Worm (Caenorhabditis elegans): ENCODE results near the gene ZK675.4.
A peak's percentile ranks its signal among the peaks of the same experiment; 100 is the strongest.

Gene ZK675.4

DNA sequence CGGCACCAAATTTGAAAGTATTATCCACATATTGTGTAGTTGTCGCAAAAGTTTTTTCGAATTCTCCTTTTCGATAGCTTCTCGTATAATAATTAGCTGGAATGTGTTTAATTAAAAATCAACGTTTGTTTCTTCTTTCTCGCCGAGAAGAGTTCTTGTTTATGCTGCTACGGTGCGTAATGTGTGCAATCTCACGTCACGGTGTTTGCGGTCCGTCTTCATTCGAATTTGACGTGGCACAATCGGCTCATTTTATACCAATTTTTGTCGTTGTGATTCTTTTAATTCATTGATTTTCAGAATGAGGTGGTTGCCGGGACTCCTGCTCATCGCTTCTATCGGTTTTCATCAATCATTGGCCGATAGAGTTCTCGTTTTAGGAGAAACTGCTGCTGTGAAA lies 46.9 kb upstream of the ZK675.4 start, which contains the start of gene ostb-1 (continued):
- TF ChIP-seq tbx-2 (tag; optimal IDR thresholded peaks at IDR 0.05) (no peak), isw-1 (GFP tag; IDR thresholded peaks at IDR 0.05) (no peak), snpc-4 (tag; optimal IDR thresholded peaks at IDR 0.05) (no peak), snu-23 (GFP tag; optimal IDR thresholded peaks at IDR 0.05) (peak; percentile 20), irx-1 (tag; optimal IDR thresholded peaks at IDR 0.05) (no peak), nhr-71 (tag; optimal IDR thresholded peaks at IDR 0.05) (peak; percentile 19), nhr-237 (tag; optimal IDR thresholded peaks at IDR 0.05) (no peak)

ce11 chrII:7864892-7865291 lies 46.2 kb upstream of the ZK675.4 start:
- TF ChIP-seq efl-1 (optimal IDR thresholded peaks at IDR 0.05) = no peak
- TF ChIP-seq efl-1 (GFP tag; optimal IDR thresholded peaks at IDR 0.05 in 1 of 2) = peak in 1 of 2 experiments; percentile 62
- no peak for TF ChIP-seq unc-98 (GFP tag; IDR thresholded peaks at IDR 0.05)

ce11 chrII:7866081-7866480 lies 45.0 kb upstream of the ZK675.4 start:
- TF ChIP-seq fkh-10 (GFP tag; optimal IDR thresholded peaks at IDR 0.05) (no peak), fkh-4 (tag; optimal IDR thresholded peaks at IDR 0.05; ENCODE audit: borderline replicate concordance) (no peak), zip-4 (GFP tag; optimal IDR thresholded peaks at IDR 0.05) (no peak), ets-5 (GFP tag; IDR thresholded peaks at IDR 0.05) (no peak), hlh-17 (GFP tag; optimal IDR thresholded peaks at IDR 0.05; ENCODE audit: borderline replicate concordance) (no peak), sptf-1 (tag; optimal IDR thresholded peaks at IDR 0.05) (no peak), ceh-88 (GFP tag; IDR thresholded peaks at IDR 0.05) (no peak), unc-130 (tag; optimal IDR thresholded peaks at IDR 0.05) (no peak), snu-23 (GFP tag; optimal IDR thresholded peaks at IDR 0.05) (no peak), egl-13 (tag; optimal IDR thresholded peaks at IDR 0.05) (no peak), nhr-20 (tag; optimal IDR thresholded peaks at IDR 0.05) (no peak), lin-35 (GFP tag; optimal IDR thresholded peaks at IDR 0.05) (no peak), aly-2 (tag; optimal IDR thresholded peaks at IDR 0.05) (no peak), aha-1 (tag; optimal IDR thresholded peaks at IDR 0.05) (no peak), elt-3 (tag; optimal IDR thresholded peaks at IDR 0.05) (no peak), F16B12.6 (tag; optimal IDR thresholded peaks at IDR 0.05) (no peak)

DNA sequence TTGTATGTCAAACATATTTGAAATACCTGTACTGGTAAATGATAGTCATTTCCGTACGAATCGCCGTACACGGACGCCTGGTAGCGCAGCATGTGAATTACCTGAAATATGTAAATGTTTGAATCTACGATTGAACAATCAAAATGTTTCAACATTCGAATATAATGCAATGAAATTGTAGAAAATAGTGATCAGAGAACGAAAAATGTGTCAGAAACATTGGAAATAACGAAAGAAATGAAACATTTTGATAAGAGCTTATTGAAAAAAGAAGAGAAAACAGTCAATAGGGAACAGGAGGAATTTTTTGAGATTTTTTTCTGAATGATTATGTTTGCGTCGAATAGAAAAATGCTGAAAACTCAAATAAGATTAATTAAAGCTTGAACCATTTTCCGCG lies 41.1 kb upstream of the ZK675.4 start, which contains the start of gene ztf-17:
ztf-17 (minus strand) TSS at position 101 of the 400 bp plus-strand sequence.
- TF ChIP-seq rnt-1 (tag; optimal IDR thresholded peaks at IDR 0.05) = no peak
- no peak for TF ChIP-seq unc-86 (tag; optimal IDR thresholded peaks at IDR 0.05)
- no peak for TF ChIP-seq nhr-71 (tag; optimal IDR thresholded peaks at IDR 0.05)
- no peak for TF ChIP-seq irx-1 (tag; optimal IDR thresholded peaks at IDR 0.05)
- TF ChIP-seq pqm-1 (tag; optimal IDR thresholded peaks at IDR 0.05) = no peak
- TF ChIP-seq lsy-2 (tag; optimal IDR thresholded peaks at IDR 0.05) = no peak
- TF ChIP-seq tlp-1 (tag; optimal IDR thresholded peaks at IDR 0.05) = no peak
- TF ChIP-seq ama-1 (optimal IDR thresholded peaks at IDR 0.05) = no peak
- no peak for TF ChIP-seq ceh-88 (GFP tag; IDR thresholded peaks at IDR 0.05)
- no peak for TF ChIP-seq nhr-28 (tag; optimal IDR thresholded peaks at IDR 0.05)

ce11 chrII:7870632-7871031 lies 40.5 kb upstream of the ZK675.4 start:
- TF ChIP-seq ceh-82 (tag; optimal IDR thresholded peaks at IDR 0.05) (peak in 2 of 3 experiments; percentile 3 to 71), mep-1 (tag; optimal IDR thresholded peaks at IDR 0.05) (peak; percentile 47), C34B4.2 (tag; optimal IDR thresholded peaks at IDR 0.05) (no peak), ceh-90 (tag; optimal IDR thresholded peaks at IDR 0.05) (no peak), alr-1 (tag; optimal IDR thresholded peaks at IDR 0.05; ENCODE audit: borderline replicate concordance) (no peak), lir-3 (tag; optimal IDR thresholded peaks at IDR 0.05; ENCODE audit: poor library complexity) (no peak), nhr-20 (tag; optimal IDR thresholded peaks at IDR 0.05) (peak; percentile 52), pag-3 (tag; optimal IDR thresholded peaks at IDR 0.05; ENCODE audit: borderline replicate concordance, insufficient read depth) (peak; percentile 87), C16A3.4 (tag; optimal IDR thresholded peaks at IDR 0.05) (peak; percentile 76), aha-1 (tag; optimal IDR thresholded peaks at IDR 0.05) (no peak), vab-15 (tag; optimal IDR thresholded peaks at IDR 0.05) (peak; percentile 16), egl-13 (tag; optimal IDR thresholded peaks at IDR 0.05) (no peak), unc-62 (GFP tag; optimal IDR thresholded peaks at IDR 0.05) (no peak), hlh-17 (GFP tag; optimal IDR thresholded peaks at IDR 0.05; ENCODE audit: borderline replicate concordance) (no peak), irx-1 (tag; optimal IDR thresholded peaks at IDR 0.05) (no peak), efl-3 (GFP tag; optimal IDR thresholded peaks at IDR 0.05) (no peak), nhr-12 (tag; optimal IDR thresholded peaks at IDR 0.05) (no peak), lin-35 (GFP tag; optimal IDR thresholded peaks at IDR 0.05) (peak; percentile 65 to 81), nhr-19 (GFP tag; conservative IDR thresholded peaks at IDR 0.05) (peak; percentile 18; the same call in 1 of the 2 replicates), nhr-90 (tag; optimal IDR thresholded peaks at IDR 0.05; ENCODE audit: poor library complexity) (no peak), elt-3 (tag; optimal IDR thresholded peaks at IDR 0.05) (no peak)

Data from whole organism, L1 larva.